Fruit fly (Drosophila melanogaster): Measurements from ENCODE around the gene CG42729.

Gene CG42729

DNA sequence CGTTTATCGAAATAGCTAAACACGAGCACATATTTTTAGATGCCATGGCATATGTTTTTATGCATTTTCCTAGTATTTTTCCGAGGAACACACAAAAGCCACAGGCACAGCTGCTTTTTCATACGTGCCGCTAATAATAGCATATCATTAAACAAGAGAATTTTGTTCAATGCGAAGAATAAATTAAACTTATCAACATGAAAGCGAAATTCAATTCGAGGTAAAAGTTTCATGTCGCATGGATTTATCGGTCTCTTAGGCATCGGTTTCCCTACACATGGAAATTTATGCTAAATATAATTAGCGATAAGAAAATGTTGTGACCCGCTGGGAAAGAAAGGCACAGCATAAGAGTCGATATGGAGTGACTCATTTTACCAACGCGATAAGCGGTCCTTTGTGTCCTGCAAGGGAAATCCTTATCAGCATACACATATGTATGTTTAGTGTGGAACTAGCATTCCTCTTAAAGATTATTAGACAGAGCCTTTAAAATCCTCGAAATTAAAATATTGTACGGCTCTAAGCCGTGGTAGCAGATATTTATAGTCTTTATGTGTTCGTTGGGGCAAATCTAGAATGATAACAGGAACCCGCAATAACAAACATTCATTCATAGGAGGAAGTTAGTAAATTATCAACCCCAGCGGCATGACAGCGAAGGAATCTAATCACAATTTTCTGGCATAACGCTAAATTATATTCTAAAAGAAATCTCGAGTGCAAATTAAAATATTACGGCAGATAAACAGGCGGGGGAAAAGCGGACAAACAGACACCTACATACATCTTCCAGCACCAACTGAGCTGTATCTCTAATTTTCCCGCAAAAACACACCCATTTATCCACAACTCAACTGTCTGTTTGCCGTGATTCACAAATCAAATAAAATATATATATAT, 4.4 kb upstream of the CG42729 start, which contains the start of gene CG43248:
Gene CG43248, minus strand, starts transcription at position 51 of the 903 bp plus-strand sequence.
- no peak for TF ChIP-seq CG32121 (GFP tag; IDR thresholded peaks at IDR 0.05)
- TF ChIP-seq CG15710 (tag; optimal IDR thresholded peaks at IDR 0.05), result no peak
- TF ChIP-seq CG34367 (tag; optimal IDR thresholded peaks at IDR 0.05), result no peak
- TF ChIP-seq Pif1A (GFP tag; optimal IDR thresholded peaks at IDR 0.05), result no peak
- no peak for TF ChIP-seq CG4496 (GFP tag; IDR thresholded peaks at IDR 0.05)
- TF ChIP-seq rn (GFP tag; IDR thresholded peaks at IDR 0.05), result no peak
- TF ChIP-seq CG8301 (tag; optimal IDR thresholded peaks at IDR 0.05), result no peak
- no peak for TF ChIP-seq CG13204 (GFP tag; optimal IDR thresholded peaks at IDR 0.05)
- TF ChIP-seq CG17806 (tag; optimal IDR thresholded peaks at IDR 0.05), result no peak
- no peak for TF ChIP-seq CG8159 (tag; optimal IDR thresholded peaks at IDR 0.05)
- no peak for TF ChIP-seq Snoo (tag; optimal IDR thresholded peaks at IDR 0.05)

DNA sequence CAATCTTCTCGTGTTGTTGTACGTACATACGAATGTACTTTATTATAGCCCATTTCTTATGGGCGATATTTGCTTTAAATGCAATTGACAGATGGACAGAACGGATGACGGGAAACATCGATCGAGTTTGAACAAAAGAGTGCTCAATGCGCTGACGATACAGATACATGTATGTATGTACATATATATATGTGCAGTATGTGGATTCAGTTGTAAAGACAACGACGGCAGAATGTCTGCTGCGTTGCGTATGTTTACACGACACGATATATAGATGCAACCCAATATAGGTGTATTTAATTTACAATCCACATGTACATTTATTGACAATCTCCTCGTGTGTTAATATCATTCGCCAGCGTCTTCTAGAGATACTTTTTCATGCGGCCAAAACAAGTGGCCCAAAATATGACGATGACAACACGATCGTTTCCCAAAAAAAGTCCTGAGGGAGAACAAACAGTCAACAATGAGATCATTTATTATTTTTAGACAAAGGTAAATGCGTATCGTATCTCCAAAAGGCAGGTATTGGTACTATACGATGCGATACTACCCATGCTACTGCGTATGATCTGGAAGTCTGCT, 3.4 kb upstream of the CG42729 start:
- TF ChIP-seq gl (tag; optimal IDR thresholded peaks at IDR 0.05) (peak; percentile 30), Snoo (tag; optimal IDR thresholded peaks at IDR 0.05) (no peak), EcR (GFP tag; optimal IDR thresholded peaks at IDR 0.05) (peak; percentile 23)

DNA sequence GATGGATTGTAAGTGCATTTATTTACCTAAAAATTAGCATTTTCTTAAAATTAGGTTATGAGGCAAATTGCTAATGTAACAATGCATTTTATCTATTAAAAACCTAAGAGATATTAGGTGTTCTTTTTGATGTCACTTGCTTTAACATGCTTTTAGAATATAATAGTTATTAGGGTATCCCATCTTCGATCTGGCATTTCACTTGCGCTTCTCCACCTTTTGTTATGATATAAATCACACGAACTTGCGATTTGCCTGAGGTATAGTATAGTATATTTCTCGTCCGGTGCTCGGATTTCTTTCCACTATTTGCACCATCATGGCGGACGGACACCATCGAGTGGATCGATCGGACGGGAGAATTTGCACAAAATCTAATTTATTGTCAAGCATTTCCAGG, 2.8 kb upstream of the CG42729 start:
- TF ChIP-seq CG4496 (GFP tag; IDR thresholded peaks at IDR 0.05), result no peak
- TF ChIP-seq CG8301 (tag; optimal IDR thresholded peaks at IDR 0.05), result no peak
- TF ChIP-seq CG32121 (GFP tag; IDR thresholded peaks at IDR 0.05), result no peak
- TF ChIP-seq fd96Ca (GFP tag; IDR thresholded peaks at IDR 0.05), result no peak
- no peak for TF ChIP-seq Ets98B (GFP tag; IDR thresholded peaks at IDR 0.05)
- no peak for TF ChIP-seq CG14655 (GFP tag; optimal IDR thresholded peaks at IDR 0.05)

DNA sequence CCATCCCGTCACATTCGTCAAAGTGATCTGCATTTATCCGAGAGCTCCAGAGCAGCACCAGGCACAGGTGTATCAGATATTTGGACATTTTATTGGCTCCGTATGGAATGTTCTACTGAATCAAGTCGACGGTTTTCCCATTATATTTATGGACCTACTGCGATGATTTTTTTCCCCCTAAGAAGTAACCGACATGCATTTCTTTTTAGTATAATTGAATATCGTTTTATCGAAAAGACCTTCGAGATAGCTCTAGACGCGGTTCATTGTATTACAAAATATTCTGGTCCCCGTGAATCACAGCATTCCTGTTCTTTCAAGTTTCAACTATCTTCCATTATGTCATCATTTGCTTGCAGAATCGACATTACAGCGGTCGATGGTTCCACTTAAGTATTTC, 1.8 kb upstream of the CG42729 start, which contains the start of gene obst-H:
Gene obst-H, minus strand, starts transcription at position 101 of the 400 bp plus-strand sequence.
- TF ChIP-seq CG8301 (tag; optimal IDR thresholded peaks at IDR 0.05) (no peak), CG10348 (GFP tag; IDR thresholded peaks at IDR 0.05) (no peak), EcR (GFP tag; optimal IDR thresholded peaks at IDR 0.05) (no peak), CG17806 (tag; optimal IDR thresholded peaks at IDR 0.05) (no peak), D1 (tag; optimal IDR thresholded peaks at IDR 0.05) (no peak), gl (tag; optimal IDR thresholded peaks at IDR 0.05) (no peak), CG14655 (GFP tag; optimal IDR thresholded peaks at IDR 0.05) (no peak), CG9948 (tag; optimal IDR thresholded peaks at IDR 0.05) (no peak), Pif1A (GFP tag; optimal IDR thresholded peaks at IDR 0.05) (no peak), CG12605 (GFP tag; IDR thresholded peaks at IDR 0.05) (no peak), Snoo (tag; optimal IDR thresholded peaks at IDR 0.05) (no peak), CG34367 (tag; optimal IDR thresholded peaks at IDR 0.05) (no peak), CG8159 (tag; optimal IDR thresholded peaks at IDR 0.05) (no peak), fd96Ca (GFP tag; IDR thresholded peaks at IDR 0.05) (no peak), CG13204 (GFP tag; optimal IDR thresholded peaks at IDR 0.05) (no peak)

DNA sequence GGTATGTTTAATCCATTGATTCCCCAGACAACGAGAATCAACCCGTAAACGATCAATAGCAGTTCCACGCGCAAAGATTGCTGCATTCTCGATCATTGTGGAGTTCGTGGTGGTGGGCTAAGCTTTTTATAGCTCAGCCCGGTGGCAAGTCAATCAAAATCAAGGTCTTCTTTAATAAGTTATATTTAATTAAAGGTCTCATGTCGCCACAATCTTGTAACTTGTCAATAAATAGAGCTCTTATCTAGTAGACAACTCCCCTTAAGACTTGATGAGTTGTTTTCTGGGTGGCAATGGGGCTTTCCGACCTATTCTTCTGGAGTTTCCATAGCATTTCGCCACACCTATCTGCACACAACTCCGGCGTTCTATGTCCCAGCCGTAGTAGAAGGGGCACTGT, 780 bp upstream of the CG42729 start, which contains the start of gene CG42728:
Gene CG42728, minus strand, starts transcription at position 101 of the 400 bp plus-strand sequence.
- TF ChIP-seq Pif1B (GFP tag; optimal IDR thresholded peaks at IDR 0.05) (no peak), CG10348 (GFP tag; IDR thresholded peaks at IDR 0.05) (no peak), gl (tag; optimal IDR thresholded peaks at IDR 0.05) (no peak), CG12605 (GFP tag; IDR thresholded peaks at IDR 0.05) (no peak), CG32121 (GFP tag; IDR thresholded peaks at IDR 0.05) (no peak), CG34367 (tag; optimal IDR thresholded peaks at IDR 0.05) (no peak), EcR (GFP tag; optimal IDR thresholded peaks at IDR 0.05) (no peak), D1 (tag; optimal IDR thresholded peaks at IDR 0.05) (no peak), rn (GFP tag; IDR thresholded peaks at IDR 0.05) (no peak), CG8159 (tag; optimal IDR thresholded peaks at IDR 0.05) (no peak), CG4496 (GFP tag; IDR thresholded peaks at IDR 0.05) (no peak), CG8301 (tag; optimal IDR thresholded peaks at IDR 0.05) (no peak)

DNA sequence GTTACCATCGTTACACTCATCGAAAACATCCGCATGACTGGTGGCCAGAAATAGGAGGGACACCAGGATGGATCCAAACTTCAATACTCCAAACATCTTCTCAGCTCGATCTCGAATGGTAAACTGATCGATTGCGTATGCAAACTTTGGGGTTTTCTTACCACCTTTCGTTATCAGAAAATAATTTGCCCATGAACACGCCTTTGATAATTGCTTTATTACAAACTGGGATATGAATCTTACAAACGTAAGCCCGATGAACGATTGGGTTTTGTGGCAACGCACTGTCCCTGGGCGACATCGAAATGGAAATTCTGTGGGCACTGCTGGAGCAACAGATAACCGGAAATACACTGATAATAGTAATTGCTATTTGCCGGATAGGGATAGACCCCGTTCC, 604 bp downstream of the CG42729 start, which contains the start of gene CG33985:
Gene CG33985, minus strand, starts transcription at position 101 of the 400 bp plus-strand sequence.
- TF ChIP-seq D1 (tag; optimal IDR thresholded peaks at IDR 0.05) (no peak), CG4496 (GFP tag; IDR thresholded peaks at IDR 0.05) (no peak), Snoo (tag; optimal IDR thresholded peaks at IDR 0.05) (no peak), Ets98B (GFP tag; IDR thresholded peaks at IDR 0.05) (no peak), CG34367 (tag; optimal IDR thresholded peaks at IDR 0.05) (no peak), CG15710 (tag; optimal IDR thresholded peaks at IDR 0.05) (no peak), gl (tag; optimal IDR thresholded peaks at IDR 0.05) (no peak), CG10348 (GFP tag; IDR thresholded peaks at IDR 0.05) (no peak), CG32121 (GFP tag; IDR thresholded peaks at IDR 0.05) (no peak), rn (GFP tag; IDR thresholded peaks at IDR 0.05) (no peak), CG8159 (tag; optimal IDR thresholded peaks at IDR 0.05) (no peak), CG9948 (tag; optimal IDR thresholded peaks at IDR 0.05) (no peak), Pif1A (GFP tag; optimal IDR thresholded peaks at IDR 0.05) (no peak), CG8301 (tag; optimal IDR thresholded peaks at IDR 0.05) (no peak)

Data from whole organism, pupa.